Worm (Caenorhabditis elegans) whole organism, L2 larva: ENCODE measurements around the gene mecr-1.

ENCODE experiments used
- F13H6.1 ChIP-seq: sonication (generic microtip); optimal IDR thresholded peaks from 2 replicates; lab custom pipeline; 2016; ENCODE audit warnings: missing genetic modification characterization, missing compliant biosample characterization
- Y55F3AM.14 ChIP-seq: fragments of 200-800 bp; sonication (Bioruptor generic); optimal IDR thresholded peaks from 2 replicates; lab custom pipeline; 2018; ENCODE audit warnings: mild to moderate bottlenecking, missing genetic modification characterization, missing compliant biosample characterization
- blmp-1 ChIP-seq: sonication (generic microtip); optimal IDR thresholded peaks from 2 replicates; lab custom pipeline; 2017; ENCODE audit warnings: missing genetic modification characterization, mild to moderate bottlenecking, missing compliant biosample characterization, antibody characterized with exemption, moderate library complexity; ENCODE audit not compliant: insufficient read depth
- ceh-82 ChIP-seq: fragments of 150-350 bp; optimal IDR thresholded peaks from 2 replicates; lab custom pipeline; 2014; ENCODE audit warnings: missing biosample characterization, missing genetic modification characterization
- crh-2 ChIP-seq: sonication (generic microtip); optimal IDR thresholded peaks from 2 replicates; lab custom pipeline; 2017; ENCODE audit warnings: missing biosample characterization, missing genetic modification characterization
- dmd-4 ChIP-seq: sonication (generic microtip); optimal IDR thresholded peaks from 2 replicates; lab custom pipeline; 2017; ENCODE audit warnings: missing biosample characterization, missing genetic modification characterization
- egl-27 ChIP-seq: sonication (generic microtip); optimal IDR thresholded peaks from 3 replicates; lab custom pipeline; 2017; ENCODE audit warnings: missing biosample characterization, missing genetic modification reagents, missing genetic modification characterization
- elt-1 ChIP-seq: fragments of 150-350 bp; optimal IDR thresholded peaks from 2 replicates; lab custom pipeline; 2014; ENCODE audit warnings: missing biosample characterization, missing genetic modification characterization
- elt-3 ChIP-seq: sonication (generic microtip); optimal IDR thresholded peaks from 2 replicates; lab custom pipeline; 2017; ENCODE audit warnings: missing biosample characterization, missing genetic modification characterization
- lin-13 ChIP-seq: fragments of 150-350 bp; optimal IDR thresholded peaks from 2 replicates; lab custom pipeline; 2014; ENCODE audit warnings: missing biosample characterization, missing genetic modification reagents, missing genetic modification characterization
- lin-39 ChIP-seq: fragments of 150-350 bp; optimal IDR thresholded peaks from 2 replicates; lab custom pipeline; 2014; ENCODE audit warnings: missing biosample characterization, missing genetic modification reagents, missing genetic modification characterization
- lsy-2 ChIP-seq, 2 experiments: fragments of 150-350 bp in 1 of 2; sonication (generic microtip) in 1 of 2; optimal IDR thresholded peaks; 2 replicates each; lab custom pipeline; 2014 to 2017; ENCODE audit warnings: missing biosample characterization in 2 of 2, missing genetic modification characterization in 2 of 2
- nhr-129 ChIP-seq: fragments of 150-350 bp; optimal IDR thresholded peaks from 2 replicates; lab custom pipeline; 2014; ENCODE audit warnings: missing biosample characterization, missing genetic modification characterization
- nhr-21 ChIP-seq: fragments of 150-350 bp; optimal IDR thresholded peaks from 2 replicates; lab custom pipeline; 2014; ENCODE audit warnings: missing biosample characterization, missing genetic modification characterization
- nhr-237 ChIP-seq: fragments of 150-350 bp; optimal IDR thresholded peaks from 2 replicates; lab custom pipeline; 2014; ENCODE audit warnings: missing biosample characterization, missing genetic modification characterization
- nhr-6 ChIP-seq: fragments of 150-350 bp; optimal IDR thresholded peaks from 2 replicates; lab custom pipeline; 2014; ENCODE audit warnings: missing biosample characterization, missing genetic modification characterization
- sem-4 ChIP-seq: fragments of 150-350 bp; optimal IDR thresholded peaks from 2 replicates; lab custom pipeline; 2014; ENCODE audit warnings: missing biosample characterization, missing genetic modification reagents, missing genetic modification characterization
- skn-1 ChIP-seq: sonication (generic microtip); optimal IDR thresholded peaks from 2 replicates; lab custom pipeline; 2017; ENCODE audit warnings: missing biosample characterization, missing genetic modification characterization
- sma-3 ChIP-seq: sonication (generic microtip); optimal IDR thresholded peaks from 2 replicates; lab custom pipeline; 2016; ENCODE audit warnings: missing genetic modification reagents, missing genetic modification characterization, missing compliant biosample characterization
- sma-9 ChIP-seq, 2 experiments: fragments of 150-350 bp in 1 of 2; sonication (generic microtip) in 1 of 2; optimal IDR thresholded peaks; 2 replicates each; lab custom pipeline; 2014 to 2016; ENCODE audit warnings: missing genetic modification characterization in 2 of 2, mild to moderate bottlenecking in 1 of 2, missing biosample characterization in 1 of 2, missing compliant biosample characterization in 1 of 2, missing genetic modification reagents in 1 of 2, moderate library complexity in 1 of 2

Gene mecr-1

ce11 chrII:13148247-13148646 is 38.9 kb downstream of the mecr-1 start:
- TF ChIP-seq blmp-1 (tag; lab: Kevin White, UChicago) = peak; percentile 29
- peak; percentile 56 for TF ChIP-seq nhr-21 (tag; lab: Kevin White, UChicago)
- TF ChIP-seq skn-1 (tag; lab: Kevin White, UChicago) = no peak
- no peak for TF ChIP-seq Y55F3AM.14 (GFP tag; lab: Kevin White, UChicago)

- no peak for TF ChIP-seq lsy-2 (tag; optimal IDR thresholded peaks at IDR 0.05; lab: Kevin White, UChicago)
- TF ChIP-seq nhr-21 (tag; lab: Kevin White, UChicago) = peak; percentile 83
These were observed 41.9 kb downstream of the mecr-1 start, which contains the start of gene mltn-1 for ce11 chrII:13145204-13145603. Gene mltn-1 (minus strand): TSS chrII:13145225.

- TF ChIP-seq sem-4 = no peak
- TF ChIP-seq lin-39 (tag; lab: Kevin White, UChicago) = no peak
- no peak for TF ChIP-seq elt-3
- no peak for TF ChIP-seq nhr-237 (tag; lab: Kevin White, UChicago)
- no peak for TF ChIP-seq sma-3 (GFP tag; lab: Kevin White, UChicago)
- TF ChIP-seq blmp-1 (tag; lab: Kevin White, UChicago) = no peak
- TF ChIP-seq ceh-82 (tag; lab: Kevin White, UChicago) = no peak
- no peak for TF ChIP-seq crh-2 (tag; lab: Kevin White, UChicago)
- TF ChIP-seq dmd-4 (tag; lab: Kevin White, UChicago) = no peak
- TF ChIP-seq nhr-129 (tag; lab: Kevin White, UChicago) = no peak
- TF ChIP-seq F13H6.1 (tag; lab: Kevin White, UChicago) = no peak
- TF ChIP-seq nhr-6 (tag; lab: Kevin White, UChicago) = no peak
These were observed 44.7 kb downstream of the mecr-1 start for ce11 chrII:13142372-13142771.

ce11 chrII:13139573-13139972 is 47.5 kb downstream of the mecr-1 start:
- TF ChIP-seq sma-9 (GFP tag; optimal IDR thresholded peaks at IDR 0.05; lab: Kevin White, UChicago) = no peak
- no peak for TF ChIP-seq sma-9 (tag; optimal IDR thresholded peaks at IDR 0.05; lab: Kevin White, UChicago)
- TF ChIP-seq lin-13 (GFP tag; lab: Kevin White, UChicago) = no peak
- no peak for TF ChIP-seq egl-27 (tag; lab: Kevin White, UChicago)
- no peak for TF ChIP-seq elt-1 (tag; lab: Kevin White, UChicago)
- no peak for TF ChIP-seq Y55F3AM.14 (GFP tag; lab: Kevin White, UChicago)
- TF ChIP-seq, all 48 proteins: peak for 0
